Worm (Caenorhabditis elegans) whole organism, late embryonic: ENCODE measurements around the gene nhr-256.

Experiments
- F13H6.1 ChIP-seq: sonication (generic microtip); optimal IDR thresholded peaks from 2 replicates; lab custom pipeline; 2016; ENCODE audit warnings: missing genetic modification characterization, missing compliant biosample characterization
- T23F11.4 ChIP-seq: fragments of 200-800 bp; sonication (Bioruptor generic); optimal IDR thresholded peaks from 2 replicates; lab custom pipeline; 2018; ENCODE audit warnings: mild to moderate bottlenecking, missing genetic modification characterization, missing compliant biosample characterization
- ama-1 ChIP-seq: fragments of 150-350 bp; optimal IDR thresholded peaks from 2 replicates; lab custom pipeline; 2014
- ceh-19 ChIP-seq: fragments of 200-800 bp; sonication (Bioruptor generic); optimal IDR thresholded peaks from 2 replicates; lab custom pipeline; 2018; ENCODE audit warnings: mild to moderate bottlenecking, missing genetic modification characterization, missing compliant biosample characterization
- ceh-34 ChIP-seq: sonication (generic microtip); optimal IDR thresholded peaks from 2 replicates; lab custom pipeline; 2016; ENCODE audit warnings: mild to moderate bottlenecking, missing genetic modification characterization, missing compliant biosample characterization
- ceh-48 ChIP-seq: sonication (generic microtip); optimal IDR thresholded peaks from 2 replicates; lab custom pipeline; 2016; ENCODE audit warnings: missing genetic modification characterization, inconsistent platforms, missing compliant biosample characterization
- ceh-6 ChIP-seq: fragments of 200-800 bp; sonication (Bioruptor generic); optimal IDR thresholded peaks from 2 replicates; lab custom pipeline; 2018; ENCODE audit warnings: mild to moderate bottlenecking, missing genetic modification characterization, missing compliant biosample characterization
- dmd-4 ChIP-seq: sonication (generic microtip); optimal IDR thresholded peaks from 2 replicates; lab custom pipeline; 2016; ENCODE audit warnings: borderline replicate concordance, missing genetic modification characterization, missing compliant biosample characterization
- dve-1 ChIP-seq: sonication (generic microtip); optimal IDR thresholded peaks from 2 replicates; lab custom pipeline; 2017; ENCODE audit warnings: antibody characterized with exemption, mild to moderate bottlenecking, missing genetic modification characterization, missing compliant biosample characterization
- elt-2 ChIP-seq: sonication (generic microtip); optimal IDR thresholded peaks from 2 replicates; lab custom pipeline; 2016; ENCODE audit warnings: missing genetic modification reagents, missing genetic modification characterization, missing compliant biosample characterization
- ets-4 ChIP-seq: sonication (generic microtip); optimal IDR thresholded peaks from 2 replicates; lab custom pipeline; 2016; ENCODE audit warnings: missing genetic modification characterization, missing compliant biosample characterization
- fkh-10 ChIP-seq: fragments of 150-350 bp; optimal IDR thresholded peaks from 2 replicates; lab custom pipeline; 2014; ENCODE audit warnings: missing biosample characterization, missing genetic modification reagents, missing genetic modification characterization
- gmeb-2 ChIP-seq: sonication (generic microtip); optimal IDR thresholded peaks from 2 replicates; lab custom pipeline; 2016; ENCODE audit warnings: missing genetic modification characterization, inconsistent platforms, missing compliant biosample characterization
- hlh-13 ChIP-seq: fragments of 200-800 bp; sonication (Bioruptor generic); optimal IDR thresholded peaks from 2 replicates; lab custom pipeline; 2018; ENCODE audit warnings: mild to moderate bottlenecking, missing genetic modification characterization, missing compliant biosample characterization
- hlh-30 ChIP-seq: sonication (generic microtip); optimal IDR thresholded peaks from 2 replicates; lab custom pipeline; 2017; ENCODE audit warnings: antibody characterized with exemption, missing genetic modification characterization, missing compliant biosample characterization; ENCODE audit not compliant: insufficient read depth
- lin-11 ChIP-seq: fragments of 200-800 bp; sonication (Bioruptor generic); optimal IDR thresholded peaks from 2 replicates; lab custom pipeline; 2018; ENCODE audit warnings: mild to moderate bottlenecking, missing genetic modification characterization, missing compliant biosample characterization
- mec-3 ChIP-seq: sonication (generic microtip); optimal IDR thresholded peaks from 2 replicates; lab custom pipeline; 2016; ENCODE audit warnings: borderline replicate concordance, missing genetic modification characterization, missing compliant biosample characterization
- nhr-232 ChIP-seq: sonication (generic microtip); optimal IDR thresholded peaks from 2 replicates; lab custom pipeline; 2016; ENCODE audit warnings: missing genetic modification characterization, missing compliant biosample characterization
- npax-4 ChIP-seq: sonication (generic microtip); optimal IDR thresholded peaks from 2 replicates; lab custom pipeline; 2016; ENCODE audit warnings: missing genetic modification characterization, missing compliant biosample characterization
- pqm-1 ChIP-seq: sonication (generic microtip); optimal IDR thresholded peaks from 2 replicates; lab custom pipeline; 2016; ENCODE audit warnings: missing genetic modification characterization, missing compliant biosample characterization
- pros-1 ChIP-seq: fragments of 150-350 bp; optimal IDR thresholded peaks from 2 replicates; lab custom pipeline; 2014; ENCODE audit warnings: missing biosample characterization, missing genetic modification reagents, missing genetic modification characterization
- ref-2 ChIP-seq: sonication (generic microtip); optimal IDR thresholded peaks from 2 replicates; lab custom pipeline; 2016; ENCODE audit warnings: missing genetic modification characterization, missing compliant biosample characterization
- sdc-2 ChIP-seq: sonication (generic microtip); optimal IDR thresholded peaks from 2 replicates; lab custom pipeline; 2016; ENCODE audit warnings: missing genotype, missing genetic modification characterization, missing compliant biosample characterization
- sox-4 ChIP-seq: sonication (generic microtip); optimal IDR thresholded peaks from 2 replicates; lab custom pipeline; 2017; ENCODE audit warnings: mild to moderate bottlenecking, missing genetic modification characterization, inconsistent platforms, missing compliant biosample characterization
- tbx-2 ChIP-seq: sonication (generic microtip); optimal IDR thresholded peaks from 2 replicates; lab custom pipeline; 2016; ENCODE audit warnings: missing genetic modification characterization, missing compliant biosample characterization
- tbx-7 ChIP-seq: sonication (generic microtip); optimal IDR thresholded peaks from 2 replicates; lab custom pipeline; 2016; ENCODE audit warnings: missing genotype, missing genetic modification characterization, missing compliant biosample characterization
- ttx-3 ChIP-seq: sonication (generic microtip); optimal IDR thresholded peaks from 2 replicates; lab custom pipeline; 2016; ENCODE audit warnings: missing genetic modification reagents, missing genetic modification characterization, missing compliant biosample characterization
- unc-3 ChIP-seq, 2 experiments: fragments of 200-800 bp in 1 of 2; sonication (Bioruptor generic) in 1 of 2; sonication (generic microtip) in 1 of 2; conservative IDR thresholded peaks in 1 of 2; optimal IDR thresholded peaks in 1 of 2; 2 replicates each; pipeline versions ENCODE4 v1.3.6 to Lab custom; 2016 to 2022; ENCODE audit warnings: missing compliant biosample characterization in 2 of 2, missing genetic modification characterization in 2 of 2, missing genetic modification reagents in 1 of 2
- unc-55 ChIP-seq: sonication (generic microtip); optimal IDR thresholded peaks from 2 replicates; lab custom pipeline; 2017; ENCODE audit warnings: missing biosample characterization, missing genetic modification reagents, missing genetic modification characterization
- unc-86 ChIP-seq: sonication (generic microtip); optimal IDR thresholded peaks from 2 replicates; lab custom pipeline; 2016; ENCODE audit warnings: missing genetic modification characterization, missing compliant biosample characterization
- zip-5 ChIP-seq: sonication (generic microtip); optimal IDR thresholded peaks from 2 replicates; lab custom pipeline; 2016; ENCODE audit warnings: missing genetic modification characterization, missing compliant biosample characterization
- ztf-16 ChIP-seq: sonication (generic microtip); optimal IDR thresholded peaks from 2 replicates; lab custom pipeline; 2017; ENCODE audit warnings: missing genetic modification characterization, missing compliant biosample characterization

The nhr-256 gene

DNA sequence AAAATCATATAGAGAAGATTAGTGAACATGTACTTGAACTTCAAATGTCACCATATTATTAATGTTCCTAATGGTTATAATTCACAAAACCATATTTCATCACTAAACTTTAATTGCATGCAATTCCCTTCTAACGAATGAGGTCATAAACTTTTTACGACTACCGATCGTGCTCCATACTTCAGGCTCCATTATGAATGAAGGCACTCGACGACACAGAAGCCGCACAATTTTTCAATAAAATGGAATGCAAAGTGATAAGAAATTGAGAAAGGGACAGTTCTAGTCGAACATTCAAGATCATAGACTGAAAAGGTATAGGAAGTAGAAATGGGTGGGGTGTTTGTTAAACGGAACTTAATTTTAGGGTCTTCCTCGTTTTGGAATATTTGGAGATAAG is 12.5 kb downstream of the nhr-256 start:
- no peak for TF ChIP-seq ztf-16

DNA sequence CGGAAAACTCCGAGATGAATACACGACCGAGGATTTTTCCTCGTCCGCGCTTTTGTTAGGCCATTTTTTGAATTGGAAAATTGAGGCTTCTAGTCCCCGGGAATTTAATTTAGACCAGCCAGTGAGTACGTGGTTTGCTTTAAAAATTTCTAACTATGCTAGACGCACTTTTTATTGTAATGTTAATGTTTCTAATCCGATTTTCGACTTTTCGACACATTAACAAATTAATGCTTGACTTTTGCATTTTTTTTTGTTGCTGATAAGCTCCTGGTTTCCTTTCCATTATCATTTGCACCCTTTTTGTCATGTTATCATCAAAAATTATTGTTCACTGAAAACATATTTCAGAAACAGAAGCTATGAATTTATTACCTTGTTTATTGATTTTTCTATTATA is 13.3 kb downstream of the nhr-256 start, which contains the start of gene clec-204:
TSS of gene clec-204 (plus strand) at position 301 of the 400 bp plus-strand sequence.
- TF ChIP-seq ceh-19 (GFP tag; lab: Kevin White, UChicago) (no peak), gmeb-2 (tag; lab: Kevin White, UChicago) (no peak), ama-1 (lab: Kevin White, UChicago) (no peak), dve-1 (tag; lab: Kevin White, UChicago) (no peak), npax-4 (tag; lab: Kevin White, UChicago) (no peak), ceh-48 (tag; lab: Kevin White, UChicago) (no peak), tbx-2 (tag; lab: Kevin White, UChicago) (no peak)

- TF ChIP-seq F13H6.1 (tag; lab: Kevin White, UChicago) (no peak), elt-2 (tag; lab: Kevin White, UChicago) (peak; percentile 10)
Observed at ce11 chrV:1760682-1761081, 17.1 kb downstream of the nhr-256 start, which contains the start of gene clec-205. Gene clec-205 (plus strand): TSS chrV:1760893.

- TF ChIP-seq T23F11.4 (no peak), dmd-4 (tag; lab: Kevin White, UChicago) (no peak), sdc-2 (no peak), tbx-2 (tag; lab: Kevin White, UChicago) (no peak), mec-3 (tag; lab: Kevin White, UChicago) (no peak), ceh-19 (GFP tag; lab: Kevin White, UChicago) (no peak), fkh-10 (no peak), tbx-7 (no peak), ceh-6 (GFP tag; lab: Kevin White, UChicago) (no peak), lin-11 (tag; lab: Kevin White, UChicago) (no peak), ztf-16 (no peak), nhr-232 (tag; lab: Kevin White, UChicago) (no peak), ets-4 (tag; lab: Kevin White, UChicago) (no peak), unc-86 (tag; lab: Kevin White, UChicago) (no peak), hlh-30 (tag; lab: Kevin White, UChicago) (no peak), ttx-3 (tag; lab: Kevin White, UChicago) (no peak)
Observed at ce11 chrV:1767427-1767826, 23.9 kb downstream of the nhr-256 start.

DNA sequence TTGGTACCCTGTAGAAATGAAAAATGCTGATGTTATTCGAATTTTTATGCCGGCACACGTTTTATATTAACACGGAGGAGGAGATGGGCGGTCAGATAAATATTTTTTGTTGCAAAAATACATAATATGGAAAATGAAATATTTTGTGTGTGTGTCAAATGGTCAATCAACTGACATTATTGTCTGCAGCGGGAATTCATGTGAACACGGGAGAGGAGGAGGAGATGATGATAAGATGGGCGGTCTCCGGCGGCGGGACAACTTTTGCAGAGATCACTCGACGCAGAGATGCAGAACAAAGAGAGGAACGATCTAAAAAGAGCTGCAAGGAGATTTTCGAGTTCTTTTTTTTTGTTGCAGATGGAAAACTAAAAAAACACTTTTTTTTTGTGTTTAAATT is 28.2 kb downstream of the nhr-256 start, which contains the start of gene dhs-13:
TSS of gene dhs-13 (minus strand) at position 8 of the 400 bp plus-strand sequence.
- TF ChIP-seq ets-4 (tag; lab: Kevin White, UChicago) (no peak), unc-55 (GFP tag; lab: Kevin White, UChicago) (peak; percentile 21)

- TF ChIP-seq pros-1 = no peak
- no peak for TF ChIP-seq lin-11 (tag; lab: Kevin White, UChicago)
- TF ChIP-seq tbx-2 (tag; lab: Kevin White, UChicago) = no peak
- no peak for TF ChIP-seq sox-4 (tag; lab: Kevin White, UChicago)
- TF ChIP-seq zip-5 (tag; lab: Kevin White, UChicago) = no peak
- TF ChIP-seq dmd-4 (tag; lab: Kevin White, UChicago) = no peak
- TF ChIP-seq hlh-13 (GFP tag; lab: Kevin White, UChicago) = no peak
- TF ChIP-seq pqm-1 (tag; lab: Kevin White, UChicago) = no peak
- no peak for TF ChIP-seq unc-3 (GFP tag; conservative IDR thresholded peaks at IDR 0.05; lab: Robert Waterston, UW)
- TF ChIP-seq unc-3 (tag; optimal IDR thresholded peaks at IDR 0.05; lab: Kevin White, UChicago) = no peak
- TF ChIP-seq unc-86 (tag; lab: Kevin White, UChicago) = no peak
- TF ChIP-seq ref-2 (tag; lab: Kevin White, UChicago) = no peak
- TF ChIP-seq ceh-34 (tag; lab: Kevin White, UChicago) = no peak
Observed at ce11 chrV:1773120-1773519, 29.5 kb downstream of the nhr-256 start.
